Fruit fly (Drosophila melanogaster): Measurements from ENCODE around the gene CG7133.

Gene CG7133

dm6 chr3L:22074347-22074971 lies at the start of gene CG7133:
TSS of gene CG7133 (minus strand) at chr3L:22074523.
- TF ChIP-seq CG7101 (tag; optimal IDR thresholded peaks at IDR 0.05) (no peak), CG7045 (GFP tag; optimal IDR thresholded peaks at IDR 0.05) (no peak), toe (GFP tag; optimal IDR thresholded peaks at IDR 0.05) (no peak), cnc (optimal IDR thresholded peaks at IDR 0.05) (no peak), pad (GFP tag; optimal IDR thresholded peaks at IDR 0.05) (no peak), CG33017 (tag; optimal IDR thresholded peaks at IDR 0.05) (peak; percentile 13), kay (GFP tag; ENCODE audit: borderline replicate concordance) (peak; percentile 95), ovo (GFP tag; optimal IDR thresholded peaks at IDR 0.05) (no peak), CG12768 (GFP tag; optimal IDR thresholded peaks at IDR 0.05) (no peak), bab1 (GFP tag; optimal IDR thresholded peaks at IDR 0.05) (peak; percentile 64), CG5204 (GFP tag; optimal IDR thresholded peaks at IDR 0.05) (no peak), Crg-1 (GFP tag; optimal IDR thresholded peaks at IDR 0.05) (no peak), cic (GFP tag; optimal IDR thresholded peaks at IDR 0.05) (no peak), Mnt (GFP tag; optimal IDR thresholded peaks at IDR 0.05) (peak; percentile 16), CG14711 (tag; optimal IDR thresholded peaks at IDR 0.05) (peak; percentile 28), CG11617 (GFP tag; optimal IDR thresholded peaks at IDR 0.05) (no peak), Hr96 (GFP tag; optimal IDR thresholded peaks at IDR 0.05) (no peak), tj (GFP tag; optimal IDR thresholded peaks at IDR 0.05) (peak; percentile 35), Clk (GFP tag; optimal IDR thresholded peaks at IDR 0.05) (no peak), CG1620 (GFP tag; optimal IDR thresholded peaks at IDR 0.05) (no peak)

dm6 chr3L:22113186-22113585 lies 38.9 kb upstream of the CG7133 start:
- TF ChIP-seq kay (GFP tag; ENCODE audit: borderline replicate concordance), result no peak
- TF ChIP-seq CG14711 (tag; optimal IDR thresholded peaks at IDR 0.05), result no peak
- no peak for TF ChIP-seq Mnt (GFP tag; optimal IDR thresholded peaks at IDR 0.05)
- no peak for TF ChIP-seq CG1620 (GFP tag; optimal IDR thresholded peaks at IDR 0.05)
- no peak for TF ChIP-seq toe (GFP tag; optimal IDR thresholded peaks at IDR 0.05)
- TF ChIP-seq CG12768 (GFP tag; optimal IDR thresholded peaks at IDR 0.05), result no peak
- no peak for TF ChIP-seq CG7045 (GFP tag; optimal IDR thresholded peaks at IDR 0.05)
- TF ChIP-seq ovo (GFP tag; optimal IDR thresholded peaks at IDR 0.05), result no peak
- TF ChIP-seq CG5204 (GFP tag; optimal IDR thresholded peaks at IDR 0.05), result no peak
- no peak for TF ChIP-seq bab1 (GFP tag; optimal IDR thresholded peaks at IDR 0.05)
- TF ChIP-seq CG7101 (tag; optimal IDR thresholded peaks at IDR 0.05), result no peak
- no peak for TF ChIP-seq pad (GFP tag; optimal IDR thresholded peaks at IDR 0.05)
- TF ChIP-seq CG33017 (tag; optimal IDR thresholded peaks at IDR 0.05), result no peak
- no peak for TF ChIP-seq Clk (GFP tag; optimal IDR thresholded peaks at IDR 0.05)

- TF ChIP-seq CG14711 (tag; optimal IDR thresholded peaks at IDR 0.05), result no peak
- TF ChIP-seq tj (GFP tag; optimal IDR thresholded peaks at IDR 0.05), result no peak
- TF ChIP-seq Hr96 (GFP tag; optimal IDR thresholded peaks at IDR 0.05), result no peak
- no peak for TF ChIP-seq kay (GFP tag; ENCODE audit: borderline replicate concordance)
- TF ChIP-seq Clk (GFP tag; optimal IDR thresholded peaks at IDR 0.05), result no peak
- no peak for TF ChIP-seq cic (GFP tag; optimal IDR thresholded peaks at IDR 0.05)
- TF ChIP-seq CG7045 (GFP tag; optimal IDR thresholded peaks at IDR 0.05), result no peak
- TF ChIP-seq Crg-1 (GFP tag; optimal IDR thresholded peaks at IDR 0.05), result no peak
- no peak for TF ChIP-seq CG1620 (GFP tag; optimal IDR thresholded peaks at IDR 0.05)
- no peak for TF ChIP-seq toe (GFP tag; optimal IDR thresholded peaks at IDR 0.05)
- no peak for TF ChIP-seq pad (GFP tag; optimal IDR thresholded peaks at IDR 0.05)
- TF ChIP-seq CG11617 (GFP tag; optimal IDR thresholded peaks at IDR 0.05), result no peak
- TF ChIP-seq Mnt (GFP tag; optimal IDR thresholded peaks at IDR 0.05), result no peak
- TF ChIP-seq CG33017 (tag; optimal IDR thresholded peaks at IDR 0.05), result no peak
- TF ChIP-seq cnc (optimal IDR thresholded peaks at IDR 0.05), result no peak
- no peak for TF ChIP-seq CG5204 (GFP tag; optimal IDR thresholded peaks at IDR 0.05)
- TF ChIP-seq ovo (GFP tag; optimal IDR thresholded peaks at IDR 0.05), result no peak
Measured at dm6 chr3L:22109903-22110302, 35.6 kb upstream of the CG7133 start.

dm6 chr3L:22106704-22107103 lies 32.4 kb upstream of the CG7133 start:
- no peak for TF ChIP-seq CG5204 (GFP tag; optimal IDR thresholded peaks at IDR 0.05)
- TF ChIP-seq Crg-1 (GFP tag; optimal IDR thresholded peaks at IDR 0.05), result no peak
- TF ChIP-seq CG1620 (GFP tag; optimal IDR thresholded peaks at IDR 0.05), result no peak
- no peak for TF ChIP-seq cic (GFP tag; optimal IDR thresholded peaks at IDR 0.05)
- no peak for TF ChIP-seq CG11617 (GFP tag; optimal IDR thresholded peaks at IDR 0.05)
- TF ChIP-seq Hr96 (GFP tag; optimal IDR thresholded peaks at IDR 0.05), result no peak
- no peak for TF ChIP-seq CG33017 (tag; optimal IDR thresholded peaks at IDR 0.05)
- TF ChIP-seq CG7101 (tag; optimal IDR thresholded peaks at IDR 0.05), result no peak
- TF ChIP-seq ovo (GFP tag; optimal IDR thresholded peaks at IDR 0.05), result no peak
- TF ChIP-seq Clk (GFP tag; optimal IDR thresholded peaks at IDR 0.05), result no peak
- TF ChIP-seq bab1 (GFP tag; optimal IDR thresholded peaks at IDR 0.05), result no peak
- no peak for TF ChIP-seq pad (GFP tag; optimal IDR thresholded peaks at IDR 0.05)
- TF ChIP-seq CG12768 (GFP tag; optimal IDR thresholded peaks at IDR 0.05), result no peak

- no peak for TF ChIP-seq CG7045 (GFP tag; optimal IDR thresholded peaks at IDR 0.05)
Measured at dm6 chr3L:22094308-22094866, 20.1 kb upstream of the CG7133 start.

- TF ChIP-seq kay (GFP tag; ENCODE audit: borderline replicate concordance) (no peak), pad (GFP tag; optimal IDR thresholded peaks at IDR 0.05) (no peak), CG14711 (tag; optimal IDR thresholded peaks at IDR 0.05) (no peak), CG7101 (tag; optimal IDR thresholded peaks at IDR 0.05) (no peak), tj (GFP tag; optimal IDR thresholded peaks at IDR 0.05) (no peak), CG5204 (GFP tag; optimal IDR thresholded peaks at IDR 0.05) (no peak), CG11617 (GFP tag; optimal IDR thresholded peaks at IDR 0.05) (no peak), Crg-1 (GFP tag; optimal IDR thresholded peaks at IDR 0.05) (no peak), Clk (GFP tag; optimal IDR thresholded peaks at IDR 0.05) (no peak), CG12768 (GFP tag; optimal IDR thresholded peaks at IDR 0.05) (no peak), cic (GFP tag; optimal IDR thresholded peaks at IDR 0.05) (no peak), CG7045 (GFP tag; optimal IDR thresholded peaks at IDR 0.05) (no peak), Mnt (GFP tag; optimal IDR thresholded peaks at IDR 0.05) (no peak), Hr96 (GFP tag; optimal IDR thresholded peaks at IDR 0.05) (no peak)
Measured at dm6 chr3L:22091339-22091738, 17.0 kb upstream of the CG7133 start.
